Fruit fly (Drosophila melanogaster): Measurements from ENCODE around the gene CG11370.

CG11370 gene

dm6 chr3L:22742121-22742531, 30.2 kb downstream of the CG11370 start:
- TF ChIP-seq psq (optimal IDR thresholded peaks at IDR 0.05) (no peak), pan (optimal IDR thresholded peaks at IDR 0.05) (no peak), usp (GFP tag; optimal IDR thresholded peaks at IDR 0.05) (no peak), Dll (optimal IDR thresholded peaks at IDR 0.05) (no peak), CG8478 (optimal IDR thresholded peaks at IDR 0.05) (no peak), EcR (GFP tag; optimal IDR thresholded peaks at IDR 0.05) (no peak)

- TF ChIP-seq Dll (optimal IDR thresholded peaks at IDR 0.05) (no peak), pan (optimal IDR thresholded peaks at IDR 0.05) (no peak)
Observed at dm6 chr3L:22742945-22743582, 31.1 kb downstream of the CG11370 start.

- no peak for TF ChIP-seq pan (optimal IDR thresholded peaks at IDR 0.05)
- no peak for TF ChIP-seq CG8478 (optimal IDR thresholded peaks at IDR 0.05)
- no peak for TF ChIP-seq EcR (GFP tag; optimal IDR thresholded peaks at IDR 0.05)
Observed at dm6 chr3L:22749147-22749550, 37.2 kb downstream of the CG11370 start, which contains the start of gene SPoCk. Gene SPoCk (plus strand): TSS chr3L:22749444.

- TF ChIP-seq EcR (GFP tag; optimal IDR thresholded peaks at IDR 0.05) (no peak), CG8478 (optimal IDR thresholded peaks at IDR 0.05) (no peak), psq (optimal IDR thresholded peaks at IDR 0.05) (no peak), Dll (optimal IDR thresholded peaks at IDR 0.05) (no peak), pan (optimal IDR thresholded peaks at IDR 0.05) (no peak), usp (GFP tag; optimal IDR thresholded peaks at IDR 0.05) (no peak)
Observed at dm6 chr3L:22749987-22750386, 38.0 kb downstream of the CG11370 start.

Data from whole organism.